Worm (Caenorhabditis elegans): ENCODE results near the gene sdz-7.

DNA sequence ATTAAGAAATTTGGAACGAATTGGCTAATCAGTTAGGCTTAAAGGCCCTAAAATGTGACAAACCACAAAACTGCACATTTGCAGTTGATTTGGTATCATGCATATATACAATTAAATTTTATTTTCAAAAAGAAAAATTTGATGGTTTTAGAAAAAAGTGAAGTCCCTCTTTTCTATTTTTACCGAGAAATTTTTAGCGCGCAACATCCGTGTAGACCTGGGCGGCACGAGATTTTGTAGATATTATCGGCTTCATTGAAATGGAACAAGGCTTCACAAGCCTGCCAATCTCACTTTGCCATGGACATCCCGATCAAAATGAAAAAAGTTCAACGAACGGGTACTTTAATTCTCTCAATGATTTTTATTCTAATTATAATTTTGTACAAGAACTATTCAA is 31.7 kb downstream of the sdz-7 start, which contains the start of gene C17A2.2:
- no peak for TF ChIP-seq nhr-237 (tag; optimal IDR thresholded peaks at IDR 0.05)
- no peak for TF ChIP-seq nhr-12 (tag; optimal IDR thresholded peaks at IDR 0.05)
- TF ChIP-seq egl-27 (tag; optimal IDR thresholded peaks at IDR 0.05): no peak
- no peak for TF ChIP-seq ztf-11 (tag; optimal IDR thresholded peaks at IDR 0.05)
